Worm (Caenorhabditis elegans) whole organism, young adult: ENCODE measurements around the gene T13C5.3.

Source experiments
- F37B4.10 ChIP-seq: fragments of 200-800 bp; sonication (Bioruptor generic); IDR thresholded peaks from 2 replicates; pipeline ENCODE4 v1.3.6; 2022; ENCODE audit warnings: missing genetic modification characterization, missing compliant biosample characterization
- F55B11.4 ChIP-seq: sonication (generic microtip); optimal IDR thresholded peaks from 2 replicates; lab custom pipeline; 2016; ENCODE audit warnings: missing compliant biosample characterization, missing genetic modification characterization, borderline replicate concordance; ENCODE audit not compliant: insufficient read depth
- F57C9.4 ChIP-seq: sonication (generic microtip); optimal IDR thresholded peaks from 2 replicates; lab custom pipeline; 2017; ENCODE audit warnings: mild to moderate bottlenecking, missing genetic modification characterization, missing compliant biosample characterization
- T07F8.4 ChIP-seq: sonication (generic microtip); optimal IDR thresholded peaks from 2 replicates; lab custom pipeline; 2016; ENCODE audit warnings: mild to moderate bottlenecking, missing genetic modification characterization, moderate library complexity, missing compliant biosample characterization
- Y67H2A.10 ChIP-seq: fragments of 200-800 bp; sonication (Bioruptor generic); conservative IDR thresholded peaks from 2 replicates; pipeline ENCODE4 v1.3.6; 2022; ENCODE audit warnings: missing genetic modification reagents, missing genetic modification characterization, missing compliant biosample characterization
- Y95B8A.8 ChIP-seq: fragments of 200-800 bp; sonication (Bioruptor generic); IDR thresholded peaks from 2 replicates; pipeline ENCODE4 v1.3.6; 2022; ENCODE audit warnings: missing genetic modification reagents, missing genetic modification characterization, missing compliant biosample characterization
- ZK185.1 ChIP-seq: sonication (generic microtip); optimal IDR thresholded peaks from 2 replicates; lab custom pipeline; 2016; ENCODE audit warnings: mild to moderate bottlenecking, missing genetic modification characterization, missing compliant biosample characterization; ENCODE audit not compliant: poor library complexity, severe bottlenecking
- akir-1 ChIP-seq: fragments of 200-800 bp; sonication (Bioruptor generic); optimal IDR thresholded peaks from 2 replicates; lab custom pipeline; 2018; ENCODE audit warnings: mild to moderate bottlenecking, missing genetic modification characterization, moderate library complexity, missing compliant biosample characterization
- aptf-2 ChIP-seq: fragments of 200-800 bp; sonication (Bioruptor generic); conservative IDR thresholded peaks from 2 replicates; pipeline ENCODE4 v1.3.6; 2022; ENCODE audit warnings: missing genetic modification reagents, missing genetic modification characterization, missing compliant biosample characterization
- attf-5 ChIP-seq: fragments of 200-800 bp; sonication (Bioruptor generic); optimal IDR thresholded peaks from 2 replicates; lab custom pipeline; 2018; ENCODE audit warnings: mild to moderate bottlenecking, missing genetic modification characterization, missing compliant biosample characterization
- bed-2 ChIP-seq: fragments of 200-800 bp; sonication (Bioruptor generic); IDR thresholded peaks from 2 replicates; pipeline ENCODE4 v1.3.6; 2022; ENCODE audit warnings: missing genetic modification reagents, missing genetic modification characterization, missing compliant biosample characterization
- cebp-2 ChIP-seq: fragments of 200-800 bp; sonication (Bioruptor generic); IDR thresholded peaks from 2 replicates; pipeline ENCODE4 v1.3.6; 2022; ENCODE audit warnings: missing genetic modification characterization, missing compliant biosample characterization
- ceh-58 ChIP-seq: fragments of 200-800 bp; sonication (Bioruptor generic); IDR thresholded peaks from 2 replicates; pipeline ENCODE4 v1.3.6; 2022; ENCODE audit warnings: missing genetic modification characterization, missing compliant biosample characterization
- ceh-79 ChIP-seq: sonication (generic microtip); optimal IDR thresholded peaks from 2 replicates; lab custom pipeline; 2017; ENCODE audit warnings: mild to moderate bottlenecking, missing genetic modification characterization, missing compliant biosample characterization
- egrh-3 ChIP-seq: fragments of 200-800 bp; sonication (Bioruptor generic); IDR thresholded peaks from 2 replicates; pipeline ENCODE4 v1.3.6; 2022; ENCODE audit warnings: missing genetic modification reagents, missing genetic modification characterization, missing compliant biosample characterization
- ets-4 ChIP-seq: fragments of 200-800 bp; sonication (Bioruptor generic); optimal IDR thresholded peaks from 2 replicates; lab custom pipeline; 2018; ENCODE audit warnings: mild to moderate bottlenecking, missing genetic modification characterization, missing compliant biosample characterization
- him-1 ChIP-seq: sonication (generic microtip); optimal IDR thresholded peaks from 2 replicates; lab custom pipeline; 2016; ENCODE audit warnings: missing genotype, missing genetic modification reagents, missing genetic modification characterization, missing compliant biosample characterization
- hlh-12 ChIP-seq: sonication (generic microtip); optimal IDR thresholded peaks from 2 replicates; lab custom pipeline; 2016; ENCODE audit warnings: missing genetic modification characterization, missing compliant biosample characterization
- hmg-20 ChIP-seq: fragments of 200-800 bp; sonication (Bioruptor generic); IDR thresholded peaks from 2 replicates; pipeline ENCODE4 v1.3.6; 2022; ENCODE audit warnings: missing genetic modification reagents, missing genetic modification characterization, missing compliant biosample characterization
- lin-35 ChIP-seq, 3 experiments: fragments of 150-350 bp in 2 of 3; sonication (generic microtip) in 1 of 3; optimal IDR thresholded peaks; 2 replicates each; lab custom pipeline; 2014 to 2018; ENCODE audit warnings: missing biosample characterization in 3 of 3, missing genetic modification characterization in 3 of 3, missing genetic modification reagents in 3 of 3
- lir-1 ChIP-seq: fragments of 200-800 bp; sonication (Bioruptor generic); conservative IDR thresholded peaks from 2 replicates; pipeline ENCODE4 v1.3.6; 2022; ENCODE audit warnings: missing genetic modification reagents, missing genetic modification characterization, missing compliant biosample characterization
- lsy-27 ChIP-seq: sonication (generic microtip); optimal IDR thresholded peaks from 2 replicates; lab custom pipeline; 2017; ENCODE audit warnings: missing genetic modification characterization, mild to moderate bottlenecking, missing compliant biosample characterization, antibody characterized with exemption, missing genotype, borderline replicate concordance; ENCODE audit not compliant: insufficient read depth
- madf-6 ChIP-seq: fragments of 200-800 bp; sonication (Bioruptor generic); IDR thresholded peaks from 2 replicates; pipeline ENCODE4 v1.3.6; 2022; ENCODE audit warnings: missing genetic modification reagents, missing genetic modification characterization, missing compliant biosample characterization
- nfya-2 ChIP-seq: fragments of 200-800 bp; sonication (Bioruptor generic); IDR thresholded peaks from 2 replicates; pipeline ENCODE4 v1.3.6; 2022; ENCODE audit warnings: missing genetic modification reagents, missing genetic modification characterization, missing compliant biosample characterization
- nhr-120 ChIP-seq: fragments of 200-800 bp; sonication (Bioruptor generic); IDR thresholded peaks from 2 replicates; pipeline ENCODE4 v1.3.6; 2022; ENCODE audit warnings: missing genetic modification characterization, missing compliant biosample characterization
- nhr-27 ChIP-seq: fragments of 200-800 bp; sonication (Bioruptor generic); optimal IDR thresholded peaks from 2 replicates; lab custom pipeline; 2018; ENCODE audit warnings: mild to moderate bottlenecking, missing genetic modification characterization, moderate library complexity, missing compliant biosample characterization
- nhr-80 ChIP-seq: sonication (generic microtip); optimal IDR thresholded peaks from 2 replicates; lab custom pipeline; 2016; ENCODE audit warnings: missing genetic modification characterization, missing compliant biosample characterization
- sdz-38 ChIP-seq: sonication (generic microtip); optimal IDR thresholded peaks from 2 replicates; lab custom pipeline; 2016; ENCODE audit warnings: missing genotype, missing genetic modification characterization, missing compliant biosample characterization
- snpc-1.1 ChIP-seq: sonication (generic microtip); optimal IDR thresholded peaks from 2 replicates; lab custom pipeline; 2017; ENCODE audit warnings: missing genetic modification characterization, mild to moderate bottlenecking, missing compliant biosample characterization, antibody characterized with exemption, moderate library complexity, missing genotype, missing genetic modification reagents; ENCODE audit not compliant: insufficient read depth
- tbp1 ChIP-seq: fragments of 200-800 bp; sonication (Bioruptor generic); optimal IDR thresholded peaks from 2 replicates; lab custom pipeline; 2018; ENCODE audit warnings: mild to moderate bottlenecking, missing genetic modification characterization, missing compliant biosample characterization
- tbx-9 ChIP-seq: sonication (generic microtip); optimal IDR thresholded peaks from 2 replicates; lab custom pipeline; 2016; ENCODE audit warnings: borderline replicate concordance, missing genetic modification characterization, inconsistent platforms, missing compliant biosample characterization
- zfh-2 ChIP-seq: fragments of 200-800 bp; sonication (Bioruptor generic); conservative IDR thresholded peaks from 2 replicates; pipeline ENCODE4 v1.3.6; 2022; ENCODE audit warnings: missing genetic modification reagents, missing genetic modification characterization, missing compliant biosample characterization
- ztf-18 ChIP-seq: sonication (generic microtip); optimal IDR thresholded peaks from 2 replicates; lab custom pipeline; 2016; ENCODE audit warnings: missing genotype, mild to moderate bottlenecking, missing genetic modification characterization, missing compliant biosample characterization
- ztf-25 ChIP-seq: fragments of 200-800 bp; sonication (Bioruptor generic); IDR thresholded peaks from 2 replicates; pipeline ENCODE4 v1.3.6; 2022; ENCODE audit warnings: missing genetic modification reagents, missing genetic modification characterization, missing compliant biosample characterization

The T13C5.3 gene

ce11 chrX:6162037-6162436 is 16.3 kb upstream of the T13C5.3 start:
- TF ChIP-seq hlh-12 (tag; lab: Kevin White, UChicago), result no peak
- TF ChIP-seq egrh-3 (GFP tag; lab: Robert Waterston, UW), result peak; percentile 27; the same call in 1 of the 2 replicates
- no peak for TF ChIP-seq madf-6
- TF ChIP-seq nfya-2 (GFP tag; lab: Robert Waterston, UW), result no peak
- TF ChIP-seq ztf-25 (GFP tag; lab: Robert Waterston, UW), result no peak
- no peak for TF ChIP-seq F55B11.4
- TF ChIP-seq ceh-58 (GFP tag; lab: Robert Waterston, UW), result no peak
- no peak for TF ChIP-seq T07F8.4 (tag; lab: Kevin White, UChicago)
- no peak for TF ChIP-seq lsy-27 (tag; lab: Kevin White, UChicago)
- no peak for TF ChIP-seq sdz-38 (tag; lab: Kevin White, UChicago)
- no peak for TF ChIP-seq cebp-2
- peak; percentile 72 for TF ChIP-seq zfh-2
- TF ChIP-seq akir-1 (GFP tag; lab: Kevin White, UChicago), result no peak
- TF ChIP-seq lir-1 (GFP tag; lab: Robert Waterston, UW), result no peak
- TF ChIP-seq attf-5, result no peak
- no peak for TF ChIP-seq lin-35 (GFP tag; optimal IDR thresholded peaks at IDR 0.05; lab: Kevin White, UChicago)

- TF ChIP-seq nhr-80 (tag; lab: Kevin White, UChicago) (peak; percentile 30), nhr-27 (tag; lab: Kevin White, UChicago) (no peak), F37B4.10 (GFP tag; lab: Robert Waterston, UW) (no peak), tbx-9 (tag; lab: Kevin White, UChicago) (no peak)
Observed at ce11 chrX:6167376-6167775, 10.9 kb upstream of the T13C5.3 start.

ce11 chrX:6169252-6169651 is 9.1 kb upstream of the T13C5.3 start, which contains the start of gene T25B2.2:
TSS of gene T25B2.2 (plus strand) at chrX:6169643.
- peak; percentile 80 for TF ChIP-seq nhr-80 (tag; lab: Kevin White, UChicago)
- no peak for TF ChIP-seq Y95B8A.8

ce11 chrX:6173656-6174055 is 4.7 kb upstream of the T13C5.3 start, which contains the start of gene T25B2.1:
TSS of gene T25B2.1 (plus strand) at chrX:6173956.
- no peak for TF ChIP-seq zfh-2
- TF ChIP-seq lir-1 (GFP tag; lab: Robert Waterston, UW), result no peak
- TF ChIP-seq lsy-27 (tag; lab: Kevin White, UChicago), result no peak
- no peak for TF ChIP-seq ceh-79
- no peak for TF ChIP-seq ZK185.1 (tag; lab: Kevin White, UChicago)
- no peak for TF ChIP-seq T07F8.4 (tag; lab: Kevin White, UChicago)
- TF ChIP-seq nhr-120, result no peak
- TF ChIP-seq Y67H2A.10, result no peak
- TF ChIP-seq hlh-12 (tag; lab: Kevin White, UChicago), result no peak
- TF ChIP-seq hmg-20 (GFP tag; lab: Robert Waterston, UW), result no peak

ce11 chrX:6175829-6176228 is 2.5 kb upstream of the T13C5.3 start, which contains the start of gene T25B2.3:
TSS of gene T25B2.3 (plus strand) at chrX:6176129.
- TF ChIP-seq tbp1, result no peak
- no peak for TF ChIP-seq him-1
- TF ChIP-seq ztf-18 (tag; lab: Kevin White, UChicago), result no peak
- TF ChIP-seq snpc-1.1 (tag; lab: Kevin White, UChicago), result no peak
- no peak for TF ChIP-seq F57C9.4 (tag; lab: Kevin White, UChicago)
- no peak for TF ChIP-seq Y95B8A.8
- no peak for TF ChIP-seq aptf-2 (GFP tag; lab: Robert Waterston, UW)
- TF ChIP-seq bed-2 (GFP tag; lab: Robert Waterston, UW), result no peak
- TF ChIP-seq ets-4, result no peak
